Fruit fly (Drosophila melanogaster) whole organism, wandering third instar larva: ENCODE results near the gene CG10959.

ENCODE experiments used
- Abd-B ChIP-seq: fragments of >200 bp; optimal IDR thresholded peaks from 2 replicates; lab custom pipeline; 2017; ENCODE audit warnings: missing biosample characterization, missing genetic modification characterization
- CG32264 ChIP-seq: fragments of 200-800 bp; sonication (Bioruptor generic); optimal IDR thresholded peaks from 2 replicates; lab custom pipeline; 2016; ENCODE audit warnings: missing biosample characterization, missing genetic modification characterization
- CG9705 ChIP-seq: fragments of 200-800 bp; sonication (Bioruptor generic); optimal IDR thresholded peaks from 2 replicates; lab custom pipeline; 2018; ENCODE audit warnings: missing biosample characterization, mild to moderate bottlenecking, missing genetic modification characterization
- CrebA ChIP-seq: fragments of 200-800 bp; sonication (Bioruptor generic); optimal IDR thresholded peaks from 2 replicates; lab custom pipeline; 2016; ENCODE audit warnings: missing biosample characterization, mild to moderate bottlenecking, missing genetic modification characterization, borderline replicate concordance
- Dfd ChIP-seq: fragments of >200 bp; optimal IDR thresholded peaks from 2 replicates; lab custom pipeline; 2017; ENCODE audit warnings: missing biosample characterization, missing genetic modification characterization
- Dif ChIP-seq: fragments of 200-275, 200-300 bp; sonication (Bioruptor generic); optimal IDR thresholded peaks from 2 replicates; lab custom pipeline; 2018; ENCODE audit warnings: missing biosample characterization, missing genetic modification characterization; ENCODE audit not compliant: partially characterized antibody
- HLH106 ChIP-seq: fragments of 200-800 bp; optimal IDR thresholded peaks from 3 replicates; lab custom pipeline; 2019; ENCODE audit warnings: missing biosample characterization, mild to moderate bottlenecking, missing genetic modification characterization, moderate library complexity
- Hnf4 ChIP-seq: fragments of 200-800 bp; sonication (Bioruptor generic); optimal IDR thresholded peaks from 2 replicates; lab custom pipeline; 2016; ENCODE audit warnings: missing biosample characterization, mild to moderate bottlenecking, missing genetic modification characterization
- Hr78 ChIP-seq: fragments of >200 bp; optimal IDR thresholded peaks from 2 replicates; lab custom pipeline; 2017; ENCODE audit warnings: missing biosample characterization, missing genetic modification characterization
- Myc ChIP-seq: fragments of >200 bp; optimal IDR thresholded peaks from 2 replicates; lab custom pipeline; 2017
- OdsH ChIP-seq: fragments of 200-800 bp; sonication (Bioruptor generic); optimal IDR thresholded peaks from 2 replicates; lab custom pipeline; 2016; ENCODE audit warnings: missing biosample characterization, mild to moderate bottlenecking, missing genetic modification characterization
- Rel ChIP-seq, 2 experiments: fragments of 200-800 bp; sonication (Bioruptor generic) in 1 of 2; optimal IDR thresholded peaks; 2 replicates in 1 of 2; 3 replicates in 1 of 2; lab custom pipeline; 2016 to 2019; ENCODE audit warnings: mild to moderate bottlenecking in 2 of 2, missing biosample characterization in 2 of 2, missing genetic modification characterization in 2 of 2, moderate library complexity in 1 of 2
- Sp1 ChIP-seq: fragments of 200-800 bp; sonication (Bioruptor generic); optimal IDR thresholded peaks from 3 replicates; lab custom pipeline; 2019; ENCODE audit warnings: missing biosample characterization, mild to moderate bottlenecking, missing genetic modification characterization, moderate library complexity
- brk ChIP-seq: fragments of 200-800 bp; sonication (Bioruptor generic); optimal IDR thresholded peaks from 2 replicates; lab custom pipeline; 2016; ENCODE audit warnings: missing biosample characterization, mild to moderate bottlenecking, missing genetic modification characterization
- dl ChIP-seq, 2 experiments: fragments of 175-275, 200-275 bp in 1 of 2; fragments of 200-275 bp in 1 of 2; sonication (Bioruptor generic); optimal IDR thresholded peaks; lab custom pipeline; 2018; ENCODE audit warnings: mild to moderate bottlenecking in 2 of 2, missing biosample characterization in 2 of 2, missing genetic modification characterization in 2 of 2, moderate library complexity in 2 of 2; ENCODE audit not compliant: partially characterized antibody in 2 of 2, insufficient read depth in 1 of 2
- dmrt93B ChIP-seq: fragments of 200-800 bp; sonication (Bioruptor generic); optimal IDR thresholded peaks from 2 replicates; lab custom pipeline; 2018; ENCODE audit warnings: missing biosample characterization, mild to moderate bottlenecking, missing genetic modification characterization
- dsf ChIP-seq: sonication (Bioruptor generic); optimal IDR thresholded peaks from 2 replicates; lab custom pipeline; 2016; ENCODE audit warnings: missing biosample characterization, missing genetic modification characterization, borderline replicate concordance
- ey ChIP-seq: fragments of 200-800 bp; sonication (Bioruptor generic); optimal IDR thresholded peaks from 2 replicates; lab custom pipeline; 2016; ENCODE audit warnings: missing biosample characterization, missing genetic modification characterization
- foxo ChIP-seq, 2 experiments: fragments of 200-800 bp; sonication (Bioruptor generic); optimal IDR thresholded peaks; 2 replicates in 1 of 2; 3 replicates in 1 of 2; lab custom pipeline; 2016 to 2017; ENCODE audit warnings: missing biosample characterization in 2 of 2, missing genetic modification characterization in 2 of 2
- h ChIP-seq: fragments of 200-800 bp; sonication (Bioruptor generic); optimal IDR thresholded peaks from 3 replicates; lab custom pipeline; 2016; ENCODE audit warnings: missing biosample characterization, mild to moderate bottlenecking, missing genetic modification characterization
- jim ChIP-seq: fragments of 175-275, 200-325 bp; sonication (Bioruptor generic); optimal IDR thresholded peaks from 2 replicates; lab custom pipeline; 2016; ENCODE audit warnings: missing biosample characterization, mild to moderate bottlenecking, missing genetic modification characterization
- lola ChIP-seq: fragments of >200 bp; optimal IDR thresholded peaks from 2 replicates; lab custom pipeline; 2017; ENCODE audit warnings: missing biosample characterization, missing genetic modification characterization
- psq ChIP-seq: fragments of 200-800 bp; sonication (Bioruptor generic); optimal IDR thresholded peaks from 3 replicates; lab custom pipeline; 2017; ENCODE audit warnings: missing biosample characterization, mild to moderate bottlenecking, missing genetic modification characterization, moderate library complexity
- rgr ChIP-seq: fragments of 200-800 bp; sonication (Bioruptor generic); optimal IDR thresholded peaks from 3 replicates; lab custom pipeline; 2016; ENCODE audit warnings: missing biosample characterization, mild to moderate bottlenecking, missing genetic modification characterization
- sage ChIP-seq: fragments of 200-800 bp; sonication (Bioruptor generic); optimal IDR thresholded peaks from 2 replicates; lab custom pipeline; 2016; ENCODE audit warnings: missing biosample characterization, mild to moderate bottlenecking, missing genetic modification characterization
- sv ChIP-seq: fragments of 200-800 bp; sonication (Bioruptor generic); optimal IDR thresholded peaks from 3 replicates; lab custom pipeline; 2016; ENCODE audit warnings: missing biosample characterization, missing genetic modification characterization
- usp ChIP-seq: fragments of >200 bp; optimal IDR thresholded peaks from 2 replicates; lab custom pipeline; 2017; ENCODE audit warnings: missing biosample characterization, missing genetic modification characterization
- woc ChIP-seq: sonication (Bioruptor generic); optimal IDR thresholded peaks from 2 replicates; lab custom pipeline; 2016; ENCODE audit warnings: missing biosample characterization, mild to moderate bottlenecking, missing genetic modification characterization

Gene CG10959

DNA sequence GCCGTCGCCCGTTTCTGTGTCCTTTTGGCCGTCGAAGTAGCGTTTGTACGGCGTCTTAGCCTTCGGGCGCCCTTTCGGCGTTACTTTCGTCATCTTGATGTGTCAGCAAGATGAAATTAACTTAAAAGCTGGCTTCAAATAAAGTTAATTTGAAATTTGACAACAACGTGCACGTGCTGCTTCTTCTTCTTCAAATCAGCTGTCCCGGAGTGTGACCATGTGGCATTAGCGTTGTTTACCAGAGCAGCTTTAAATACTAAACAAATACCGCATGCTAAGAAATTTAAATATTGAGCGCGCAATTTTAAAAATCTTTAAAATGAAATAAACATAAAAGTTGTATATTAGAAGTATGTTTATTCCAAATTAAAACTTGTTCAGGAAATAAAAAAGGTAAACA lies 27.6 kb upstream of the CG10959 start, which contains the start of gene CG2260:
Gene CG2260, minus strand, starts transcription at position 209 of the 400 bp plus-strand sequence.
- TF ChIP-seq CG32264: no peak
- TF ChIP-seq, all 38 proteins: peak for 0

DNA sequence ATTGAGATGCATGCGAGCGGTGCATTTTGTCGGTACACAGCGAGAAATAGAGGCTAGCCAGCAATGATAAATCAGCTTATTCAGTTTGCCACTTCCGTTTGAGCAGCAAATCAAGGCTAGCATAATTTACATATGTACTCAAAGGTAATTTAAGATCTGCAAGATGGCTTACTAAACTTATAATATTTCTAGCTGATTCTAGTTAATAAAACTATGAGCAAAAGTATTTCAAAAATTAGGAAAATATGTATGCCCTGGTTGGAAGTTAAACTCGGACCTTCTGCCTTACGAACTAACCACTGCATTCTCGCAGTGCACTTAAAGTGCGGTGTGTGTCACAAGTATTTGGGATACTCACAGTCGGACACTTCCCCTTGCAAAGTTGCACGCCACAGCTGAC lies 25.7 kb upstream of the CG10959 start:
- no peak for TF ChIP-seq sage (GFP tag; lab: Kevin White, UChicago)
- no peak for TF ChIP-seq woc (GFP tag; lab: Kevin White, UChicago)

DNA sequence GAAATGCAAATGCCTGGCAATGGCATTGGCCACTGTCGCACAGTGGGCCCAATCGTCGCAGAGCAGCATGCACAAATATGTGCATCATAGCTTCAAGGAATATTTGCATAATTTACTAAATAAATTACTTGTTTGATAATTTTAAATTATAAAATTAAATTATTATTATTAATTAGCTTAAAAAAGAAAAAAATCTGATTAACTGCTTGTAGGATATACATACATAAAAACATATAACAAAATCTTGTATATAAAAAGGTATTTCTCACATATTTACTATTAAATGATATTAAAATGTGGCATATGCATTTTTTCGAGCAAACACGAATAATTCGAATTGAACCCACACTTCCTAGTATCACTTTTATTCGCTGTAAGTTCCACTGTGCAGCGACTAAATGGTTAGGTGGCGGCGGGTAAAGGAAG lies 23.3 kb upstream of the CG10959 start:
- TF ChIP-seq dsf (no peak), Hnf4 (GFP tag; lab: Kevin White, UChicago) (no peak), lola (no peak), Abd-B (no peak), OdsH (no peak), Dfd (no peak), jim (GFP tag; lab: Kevin White, UChicago) (no peak), foxo (GFP tag; optimal IDR thresholded peaks at IDR 0.05; lab: Kevin White, UChicago) (no peak), Dif (GFP tag; lab: Kevin White, UChicago) (no peak), CrebA (GFP tag; lab: Kevin White, UChicago) (no peak), Hr78 (GFP tag; lab: Kevin White, UChicago) (no peak), CG9705 (no peak)
- TF ChIP-seq, all 38 proteins: peak for 0

DNA sequence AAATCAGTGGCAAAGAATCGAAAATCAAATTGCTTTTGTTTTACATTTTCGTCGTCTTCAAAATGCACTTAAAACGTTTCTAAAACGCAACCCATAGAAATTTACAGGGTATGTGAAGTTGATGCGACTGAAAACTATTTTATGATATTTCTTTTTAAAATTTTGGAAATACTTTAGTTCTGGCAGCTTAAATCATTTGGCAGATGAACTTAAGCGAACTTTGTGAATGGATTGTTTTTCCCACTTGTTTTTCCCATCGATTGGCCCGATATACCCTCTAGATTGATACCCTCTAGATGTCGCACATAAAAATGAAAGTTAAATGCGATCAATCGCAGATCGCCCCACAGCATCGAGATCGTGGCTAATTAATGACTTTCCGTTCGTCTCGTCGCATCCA lies 22.4 kb upstream of the CG10959 start:
- TF ChIP-seq rgr (GFP tag; lab: Kevin White, UChicago): no peak
- TF ChIP-seq dmrt93B (GFP tag; lab: Kevin White, UChicago): no peak
- TF ChIP-seq sv (GFP tag; lab: Kevin White, UChicago): peak; percentile 9
- TF ChIP-seq, all 38 proteins: peak for 1

DNA sequence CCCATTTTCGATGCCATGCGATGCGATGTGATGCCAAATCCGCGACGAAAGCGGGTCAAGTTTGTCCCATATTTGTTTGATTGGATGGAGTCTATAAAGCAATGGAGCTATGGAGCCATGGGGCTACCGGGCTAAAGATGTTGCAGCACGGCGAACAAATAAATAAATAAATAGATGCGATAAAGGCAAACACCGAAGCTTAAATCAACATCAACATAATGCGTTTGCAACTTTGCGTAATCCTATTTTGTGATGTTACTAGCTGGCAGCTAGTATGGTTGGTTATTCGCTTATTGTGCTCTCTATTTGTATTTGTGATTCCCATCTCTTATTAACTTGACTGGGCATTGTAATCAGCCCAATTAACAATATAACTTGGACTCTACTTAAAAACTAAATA lies 20.4 kb upstream of the CG10959 start:
- TF ChIP-seq dmrt93B (GFP tag; lab: Kevin White, UChicago) (no peak), Rel (GFP tag; optimal IDR thresholded peaks at IDR 0.05; lab: Kevin White, UChicago) (no peak), Rel (tag; optimal IDR thresholded peaks at IDR 0.05; lab: Kevin White, UChicago) (no peak), Hr78 (GFP tag; lab: Kevin White, UChicago) (no peak), psq (GFP tag; lab: Kevin White, UChicago) (no peak), jim (GFP tag; lab: Kevin White, UChicago) (no peak), h (no peak), woc (GFP tag; lab: Kevin White, UChicago) (no peak), dl (GFP tag; optimal IDR thresholded peaks at IDR 0.05; lab: Kevin White, UChicago; ENCODE audit: insufficient read depth in 1 of 2, partially characterized antibody in 2 of 2) (no peak), ey (GFP tag; lab: Kevin White, UChicago) (no peak), HLH106 (tag; lab: Kevin White, UChicago) (no peak), brk (no peak), foxo (GFP tag; optimal IDR thresholded peaks at IDR 0.05; lab: Kevin White, UChicago) (no peak), Dfd (no peak)

DNA sequence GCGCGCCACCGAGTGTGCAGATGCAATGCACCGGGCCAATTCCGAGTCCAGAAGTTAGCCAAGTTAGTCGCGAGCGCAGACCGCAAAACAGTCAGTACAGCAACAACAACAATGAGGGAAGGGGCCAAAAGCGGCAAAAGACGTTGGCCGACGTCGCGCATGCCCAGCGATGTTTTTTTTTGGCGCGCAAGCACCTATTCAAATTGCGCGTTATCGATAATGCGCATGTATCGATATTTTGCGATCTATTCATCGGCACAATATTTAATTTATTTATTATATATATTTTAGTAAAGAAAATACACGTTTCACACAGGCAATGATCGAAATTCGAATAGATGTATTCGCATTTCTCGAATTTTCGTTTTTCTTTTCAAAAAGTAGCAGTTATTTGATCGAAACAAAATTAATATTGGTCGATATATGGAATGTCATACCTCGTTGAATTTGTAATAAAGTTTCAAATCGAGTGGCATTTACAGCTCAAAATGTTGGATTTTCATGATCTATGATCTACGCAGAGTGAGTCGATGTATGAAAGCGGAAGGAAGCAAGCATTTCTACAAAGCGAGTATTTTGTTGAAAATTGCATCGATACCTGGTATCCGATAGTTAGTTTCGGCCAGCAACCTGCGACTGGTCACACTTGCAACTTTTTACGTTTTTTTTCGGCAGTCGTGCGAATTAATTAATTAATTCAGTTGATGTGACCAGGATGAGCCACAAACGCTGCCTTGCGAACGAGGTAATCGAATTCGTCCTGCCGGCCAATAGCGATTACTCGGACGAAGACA lies 19.2 kb upstream of the CG10959 start, which contains the start of gene CG2116:
Gene CG2116, plus strand, starts transcription at position 609 of the 794 bp plus-strand sequence.
- TF ChIP-seq CG32264 (no peak), Rel (GFP tag; optimal IDR thresholded peaks at IDR 0.05; lab: Kevin White, UChicago) (no peak), Rel (tag; optimal IDR thresholded peaks at IDR 0.05; lab: Kevin White, UChicago) (no peak), h (peak; percentile 3), usp (GFP tag; lab: Kevin White, UChicago) (no peak), HLH106 (tag; lab: Kevin White, UChicago) (peak; percentile 1), Sp1 (GFP tag; lab: Kevin White, UChicago) (peak; percentile 13), dl (GFP tag; optimal IDR thresholded peaks at IDR 0.05; lab: Kevin White, UChicago; ENCODE audit: insufficient read depth in 1 of 2, partially characterized antibody in 2 of 2) (no peak), Myc (peak; percentile 1), ey (GFP tag; lab: Kevin White, UChicago) (no peak)
- TF ChIP-seq, all 38 proteins: peak for 4
